Fruit fly (Drosophila melanogaster) whole organism, pupa: Measurements from ENCODE around the gene DNAlig4.

Experiments used
- CG13204 ChIP-seq: fragments of 200-800 bp; sonication (Bioruptor generic); optimal IDR thresholded peaks from 2 replicates; lab custom pipeline; 2018; ENCODE audit warnings: missing biosample characterization, mild to moderate bottlenecking, missing genetic modification characterization, moderate library complexity
- CG32121 ChIP-seq: fragments of 200-800 bp; sonication (Bioruptor generic); IDR thresholded peaks from 2 replicates; pipeline ENCODE4 v1.3.6; 2022; ENCODE audit warnings: missing biosample characterization, missing genetic modification characterization
- CG8301 ChIP-seq: fragments of 200-800 bp; sonication (Bioruptor generic); optimal IDR thresholded peaks from 2 replicates; lab custom pipeline; 2018; ENCODE audit warnings: missing biosample characterization, mild to moderate bottlenecking, missing genetic modification characterization
- Ets98B ChIP-seq: fragments of 200-800 bp; sonication (Bioruptor generic); IDR thresholded peaks from 2 replicates; pipeline ENCODE4 v1.3.6; 2022; ENCODE audit warnings: missing biosample characterization, missing genetic modification characterization
- Snoo ChIP-seq: fragments of 200-800 bp; sonication (Bioruptor generic); optimal IDR thresholded peaks from 3 replicates; lab custom pipeline; 2017; ENCODE audit warnings: missing biosample characterization, mild to moderate bottlenecking, missing genetic modification characterization, inconsistent platforms
- fd96Ca ChIP-seq: fragments of 200-800 bp; sonication (Bioruptor generic); IDR thresholded peaks from 3 replicates; pipeline ENCODE4 v1.3.6; 2022; ENCODE audit warnings: missing biosample characterization, missing genetic modification characterization

dm6 chrX:13648819-13649218 is 18.8 kb downstream of the DNAlig4 start:
- TF ChIP-seq CG13204 (GFP tag; lab: Kevin White, UChicago) (no peak), Snoo (tag; lab: Kevin White, UChicago) (no peak), fd96Ca (GFP tag; lab: Robert Waterston, UW) (no peak), Ets98B (GFP tag; lab: Robert Waterston, UW) (no peak), CG8301 (tag; lab: Kevin White, UChicago) (no peak), CG32121 (GFP tag; lab: Robert Waterston, UW) (no peak)
